Worm (Caenorhabditis elegans) whole organism, late embryonic: ENCODE results near the gene fbxc-43.

Source experiments
- ceh-9 ChIP-seq: sonication (generic microtip); optimal IDR thresholded peaks from 2 replicates; lab custom pipeline; 2016; ENCODE audit warnings: mild to moderate bottlenecking, missing genetic modification characterization, inconsistent platforms, missing compliant biosample characterization
- elt-2 ChIP-seq: sonication (generic microtip); optimal IDR thresholded peaks from 2 replicates; lab custom pipeline; 2016; ENCODE audit warnings: missing genetic modification reagents, missing genetic modification characterization, missing compliant biosample characterization
- lim-6 ChIP-seq: sonication (generic microtip); optimal IDR thresholded peaks from 2 replicates; lab custom pipeline; 2016; ENCODE audit warnings: missing genetic modification characterization, missing compliant biosample characterization
- pha-4 ChIP-seq: fragments of 150-350 bp; optimal IDR thresholded peaks from 2 replicates; lab custom pipeline; 2018; ENCODE audit warnings: missing biosample characterization, missing genetic modification reagents, missing genetic modification characterization
- tbx-7 ChIP-seq: sonication (generic microtip); optimal IDR thresholded peaks from 2 replicates; lab custom pipeline; 2016; ENCODE audit warnings: missing genotype, missing genetic modification characterization, missing compliant biosample characterization
- unc-55 ChIP-seq: sonication (generic microtip); optimal IDR thresholded peaks from 2 replicates; lab custom pipeline; 2017; ENCODE audit warnings: missing biosample characterization, missing genetic modification reagents, missing genetic modification characterization

DNA sequence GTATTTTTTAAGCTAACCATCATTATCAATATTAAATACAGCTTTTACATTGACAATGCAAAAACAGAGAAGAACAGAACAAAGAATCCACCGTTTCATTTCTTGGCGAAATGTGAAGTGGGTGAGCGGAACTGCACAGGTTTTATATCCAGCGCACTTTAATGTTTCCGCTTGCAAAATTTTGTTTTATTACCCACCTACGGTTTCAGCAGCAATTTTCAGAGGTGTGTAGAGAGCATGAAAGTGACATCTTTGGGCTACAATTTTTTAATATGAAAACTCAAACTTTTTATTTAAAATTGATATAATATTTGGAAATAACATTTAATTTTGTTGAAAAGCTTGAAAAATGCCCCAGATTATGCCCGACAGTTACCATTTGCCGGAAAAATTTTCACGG is 22.9 kb upstream of the fbxc-43 start, which contains the start of gene clec-135:
- TF ChIP-seq tbx-7 (tag; lab: Kevin White, UChicago) (no peak), unc-55 (no peak), ceh-9 (tag; lab: Kevin White, UChicago) (no peak), pha-4 (no peak), elt-2 (tag; lab: Kevin White, UChicago) (no peak), lim-6 (tag; lab: Kevin White, UChicago) (no peak)
